Worm (Caenorhabditis elegans): ENCODE results near the gene C29F7.10.

ce11 chrX:13394971-13395370 lies 36.3 kb downstream of the C29F7.10 start, which contains the start of gene irld-2:
- no peak for TF ChIP-seq nhr-237 (tag; optimal IDR thresholded peaks at IDR 0.05)
- no peak for TF ChIP-seq lin-15B (tag; optimal IDR thresholded peaks at IDR 0.05)
- no peak for TF ChIP-seq snpc-4 (tag; optimal IDR thresholded peaks at IDR 0.05)
- no peak for TF ChIP-seq egl-27 (tag; optimal IDR thresholded peaks at IDR 0.05)

Measured in whole organism, L1 larva.